Fruit fly (Drosophila melanogaster) whole organism, embryonic: ENCODE measurements around the gene CG33093.
A peak's percentile ranks its signal among the peaks of the same experiment; 100 is the strongest.

Experiments
- Bdp1 ChIP-seq: fragments of 200-800 bp; sonication (Bioruptor generic); optimal IDR thresholded peaks from 3 replicates; lab custom pipeline; 2016; ENCODE audit warnings: missing biosample characterization, missing genetic modification characterization
- Bteb2 ChIP-seq: fragments of 200-800 bp; sonication (Bioruptor generic); optimal IDR thresholded peaks from 2 replicates; lab custom pipeline; 2016; ENCODE audit warnings: missing biosample characterization, missing genetic modification characterization
- CG10462 ChIP-seq: fragments of 200-800 bp; sonication (Bioruptor generic); optimal IDR thresholded peaks from 2 replicates; lab custom pipeline; 2016; ENCODE audit warnings: missing biosample characterization, missing genetic modification characterization
- CG11093 ChIP-seq: fragments of 200-800 bp; sonication (Bioruptor generic); IDR thresholded peaks from 3 replicates; pipeline ENCODE4 v1.3.6; 2022; ENCODE audit warnings: missing biosample characterization, missing genetic modification characterization
- CG11696 ChIP-seq: fragments of 200-800 bp; sonication (Bioruptor generic); IDR thresholded peaks from 2 replicates; pipeline ENCODE4 v1.3.6; 2022; ENCODE audit warnings: missing biosample characterization, missing genetic modification characterization
- CG12104 ChIP-seq: fragments of 200-800 bp; sonication (Bioruptor generic); optimal IDR thresholded peaks from 3 replicates; lab custom pipeline; 2016; ENCODE audit warnings: missing biosample characterization, missing genetic modification characterization
- CG12155 ChIP-seq: fragments of 200-800 bp; sonication (Bioruptor generic); optimal IDR thresholded peaks from 3 replicates; lab custom pipeline; 2016; ENCODE audit warnings: missing biosample characterization, missing genetic modification characterization
- CG1602 ChIP-seq: fragments of 200-800 bp; sonication (Bioruptor generic); optimal IDR thresholded peaks from 3 replicates; lab custom pipeline; 2016; ENCODE audit warnings: missing biosample characterization, missing genetic modification characterization
- CG1647 ChIP-seq: fragments of 200-800 bp; sonication (Bioruptor generic); optimal IDR thresholded peaks from 3 replicates; lab custom pipeline; 2016; ENCODE audit warnings: missing biosample characterization, missing genetic modification characterization
- CG1792 ChIP-seq: fragments of 200-800 bp; sonication (Bioruptor generic); optimal IDR thresholded peaks from 2 replicates; lab custom pipeline; 2016; ENCODE audit warnings: missing biosample characterization, missing genetic modification characterization
- CG18599 ChIP-seq: fragments of 200-800 bp; sonication (Bioruptor generic); optimal IDR thresholded peaks from 3 replicates; lab custom pipeline; 2017; ENCODE audit warnings: missing biosample characterization, missing genetic modification characterization, mild to moderate bottlenecking, moderate library complexity, missing genetic modification reagents
- CG30020 ChIP-seq: fragments of 200-800 bp; optimal IDR thresholded peaks from 2 replicates; lab custom pipeline; 2019; ENCODE audit warnings: missing biosample characterization, mild to moderate bottlenecking, missing genetic modification characterization, moderate library complexity
- CG31365 ChIP-seq: fragments of 200-800 bp; sonication (Bioruptor generic); optimal IDR thresholded peaks from 2 replicates; lab custom pipeline; 2018; ENCODE audit warnings: missing biosample characterization, mild to moderate bottlenecking, missing genetic modification characterization
- CG31388 ChIP-seq: fragments of 200-800 bp; sonication (Bioruptor generic); optimal IDR thresholded peaks from 2 replicates; lab custom pipeline; 2016; ENCODE audit warnings: missing biosample characterization, missing genetic modification characterization
- CG34376 ChIP-seq: fragments of 200-800 bp; sonication (Bioruptor generic); optimal IDR thresholded peaks from 2 replicates; lab custom pipeline; 2018; ENCODE audit warnings: missing biosample characterization, mild to moderate bottlenecking, missing genetic modification characterization
- CG3838 ChIP-seq: fragments of 200-800 bp; sonication (Bioruptor generic); optimal IDR thresholded peaks from 3 replicates; lab custom pipeline; 2016; ENCODE audit warnings: missing biosample characterization, missing genetic modification characterization
- CG4617 ChIP-seq: fragments of 200-800 bp; sonication (Bioruptor generic); optimal IDR thresholded peaks from 3 replicates; lab custom pipeline; 2016; ENCODE audit warnings: missing biosample characterization, missing genetic modification characterization, borderline replicate concordance
- CG7786 ChIP-seq: fragments of 200-800 bp; sonication (Bioruptor generic); optimal IDR thresholded peaks from 2 replicates; lab custom pipeline; 2016; ENCODE audit warnings: missing biosample characterization, missing genetic modification characterization
- CG8359 ChIP-seq: fragments of 200-800 bp; sonication (Bioruptor generic); optimal IDR thresholded peaks from 2 replicates; lab custom pipeline; 2017; ENCODE audit warnings: missing biosample characterization, mild to moderate bottlenecking, missing genetic modification characterization, borderline replicate concordance
- CG8388 ChIP-seq: fragments of 200-800 bp; sonication (Bioruptor generic); optimal IDR thresholded peaks from 2 replicates; lab custom pipeline; 2019; ENCODE audit warnings: missing biosample characterization, mild to moderate bottlenecking, missing genetic modification characterization, moderate library complexity
- D19B ChIP-seq: fragments of 200-800 bp; sonication (Bioruptor generic); optimal IDR thresholded peaks from 2 replicates; lab custom pipeline; 2017; ENCODE audit warnings: missing biosample characterization, mild to moderate bottlenecking, missing genetic modification characterization
- Dbx ChIP-seq: fragments of 200-800 bp; sonication (Bioruptor generic); IDR thresholded peaks from 3 replicates; pipeline ENCODE4 v1.3.6; 2022; ENCODE audit warnings: missing biosample characterization, missing genetic modification characterization
- Dip2 ChIP-seq: fragments of 200-800 bp; sonication (Bioruptor generic); IDR thresholded peaks from 2 replicates; pipeline ENCODE4 v1.3.6; 2022; ENCODE audit warnings: missing biosample characterization, missing genetic modification characterization
- Dref ChIP-seq: fragments of 200-800 bp; sonication (Bioruptor generic); IDR thresholded peaks from 2 replicates; pipeline ENCODE4 v1.3.6; 2022; ENCODE audit warnings: missing biosample characterization, missing genetic modification characterization
- ERR ChIP-seq: fragments of 200-800 bp; sonication (Bioruptor generic); optimal IDR thresholded peaks from 2 replicates; lab custom pipeline; 2016; ENCODE audit warnings: missing biosample characterization, missing genetic modification characterization
- Ets65A ChIP-seq: fragments of 200-800 bp; sonication (Bioruptor generic); peaks from one replicate; lab custom pipeline; 2016; ENCODE audit warnings: missing biosample characterization, missing genetic modification characterization
- HLH4C ChIP-seq: fragments of 200-800 bp; sonication (Bioruptor generic); IDR thresholded peaks from 3 replicates; pipeline ENCODE4 v1.3.6; 2022; ENCODE audit warnings: missing biosample characterization, missing genetic modification characterization; ENCODE audit not compliant: partially characterized antibody
- Hmx ChIP-seq: fragments of 200-800 bp; sonication (Bioruptor generic); optimal IDR thresholded peaks from 2 replicates; lab custom pipeline; 2016; ENCODE audit warnings: missing biosample characterization, missing genetic modification characterization
- Myb ChIP-seq: fragments of 200-800 bp; sonication (Bioruptor generic); optimal IDR thresholded peaks from 2 replicates; lab custom pipeline; 2016; ENCODE audit warnings: missing biosample characterization, missing genetic modification characterization
- NC2β ChIP-seq: fragments of 200-800 bp; sonication (Bioruptor generic); optimal IDR thresholded peaks from 2 replicates; lab custom pipeline; 2016; ENCODE audit warnings: missing biosample characterization, missing genetic modification characterization
- NfI ChIP-seq: fragments of 200-800 bp; sonication (Bioruptor generic); optimal IDR thresholded peaks from 3 replicates; lab custom pipeline; 2018; ENCODE audit warnings: missing biosample characterization, mild to moderate bottlenecking, missing genetic modification characterization, moderate library complexity
- ac ChIP-seq: fragments of 200-800 bp; sonication (Bioruptor generic); optimal IDR thresholded peaks from 3 replicates; lab custom pipeline; 2017; ENCODE audit warnings: missing biosample characterization, mild to moderate bottlenecking, missing genetic modification characterization
- al ChIP-seq: fragments of 200-800 bp; sonication (Bioruptor generic); IDR thresholded peaks from 2 replicates; pipeline ENCODE4 v1.3.6; 2022; ENCODE audit warnings: missing biosample characterization, missing genetic modification characterization
- amos ChIP-seq: fragments of 200-800 bp; sonication (Bioruptor generic); IDR thresholded peaks from 2 replicates; pipeline ENCODE4 v1.3.6; 2022; ENCODE audit warnings: missing biosample characterization, missing genetic modification characterization; ENCODE audit not compliant: partially characterized antibody
- ara ChIP-seq: fragments of 200-800 bp; sonication (Bioruptor generic); IDR thresholded peaks from 2 replicates; pipeline ENCODE4 v1.3.6; 2022; ENCODE audit warnings: missing biosample characterization, missing genetic modification characterization
- dan ChIP-seq: fragments of 200-800 bp; sonication (Bioruptor generic); IDR thresholded peaks from 2 replicates; pipeline ENCODE4 v1.3.6; 2022; ENCODE audit warnings: missing biosample characterization, missing genetic modification characterization
- dmrt99B ChIP-seq: fragments of 200-800 bp; sonication (Bioruptor generic); optimal IDR thresholded peaks from 2 replicates; lab custom pipeline; 2018; ENCODE audit warnings: missing biosample characterization, mild to moderate bottlenecking, missing genetic modification characterization, moderate library complexity
- jigr1 ChIP-seq: fragments of 200-800 bp; sonication (Bioruptor generic); IDR thresholded peaks from 3 replicates; pipeline ENCODE4 v1.3.6; 2022; ENCODE audit warnings: missing biosample characterization, missing genetic modification characterization
- lbe ChIP-seq: fragments of 200-800 bp; sonication (Bioruptor generic); optimal IDR thresholded peaks from 2 replicates; lab custom pipeline; 2016; ENCODE audit warnings: missing biosample characterization, mild to moderate bottlenecking, missing genetic modification characterization
- lilli ChIP-seq: fragments of 200-800 bp; sonication (Bioruptor generic); optimal IDR thresholded peaks from 3 replicates; lab custom pipeline; 2016; ENCODE audit warnings: missing biosample characterization, missing genetic modification characterization
- pho ChIP-seq: fragments of 200-800 bp; sonication (Bioruptor generic); optimal IDR thresholded peaks from 2 replicates; lab custom pipeline; 2016; ENCODE audit warnings: missing biosample characterization, missing genetic modification characterization
- pnt ChIP-seq: fragments of 200-800 bp; sonication (Bioruptor generic); optimal IDR thresholded peaks from 3 replicates; lab custom pipeline; 2016; ENCODE audit warnings: missing biosample characterization, missing genetic modification characterization
- prd ChIP-seq, 3 experiments: fragments of >200 bp in 2 of 3; fragments of 200-800 bp in 1 of 3; sonication (Bioruptor generic) in 1 of 3; optimal IDR thresholded peaks in 2 of 3; IDR thresholded peaks in 1 of 3; 2 replicates in 2 of 3; 3 replicates in 1 of 3; pipeline versions ENCODE4 v1.3.6 to Lab custom; 2017 to 2022; ENCODE audit warnings: missing biosample characterization in 1 of 3, missing genetic modification characterization in 1 of 3
- repo ChIP-seq: fragments of 200-800 bp; sonication (Bioruptor generic); optimal IDR thresholded peaks from 2 replicates; lab custom pipeline; 2016; ENCODE audit warnings: missing biosample characterization, missing genetic modification characterization
- sc ChIP-seq, 3 experiments: fragments of >200 bp in 2 of 3; fragments of 200-800 bp in 1 of 3; sonication (Bioruptor generic) in 1 of 3; optimal IDR thresholded peaks; 2 replicates in 2 of 3; 3 replicates in 1 of 3; lab custom pipeline; 2017; ENCODE audit warnings: mild to moderate bottlenecking in 1 of 3, missing biosample characterization in 1 of 3, missing genetic modification characterization in 1 of 3, missing genetic modification reagents in 1 of 3
- shn ChIP-seq: fragments of 200-800 bp; sonication (Bioruptor generic); optimal IDR thresholded peaks from 3 replicates; lab custom pipeline; 2016; ENCODE audit warnings: missing biosample characterization, missing genetic modification characterization
- so ChIP-seq: fragments of 200-800 bp; sonication (Bioruptor generic); IDR thresholded peaks from 3 replicates; pipeline ENCODE4 v1.3.6; 2022; ENCODE audit warnings: missing biosample characterization, missing genetic modification characterization
- sug ChIP-seq: fragments of 200-800 bp; optimal IDR thresholded peaks from 2 replicates; lab custom pipeline; 2019; ENCODE audit warnings: missing biosample characterization, mild to moderate bottlenecking, missing genetic modification characterization, moderate library complexity
- tgo ChIP-seq: fragments of 200-800 bp; sonication (Bioruptor generic); IDR thresholded peaks from 3 replicates; pipeline ENCODE4 v1.3.6; 2022; ENCODE audit warnings: missing biosample characterization, missing genetic modification characterization
- z ChIP-seq: fragments of 200-800 bp; sonication (Bioruptor generic); IDR thresholded peaks from 3 replicates; pipeline ENCODE4 v1.3.6; 2022; ENCODE audit warnings: missing biosample characterization, missing genetic modification characterization
- zfh2 ChIP-seq: fragments of 200-800 bp; sonication (Bioruptor generic); optimal IDR thresholded peaks from 2 replicates; lab custom pipeline; 2016; ENCODE audit warnings: missing biosample characterization, missing genetic modification characterization

CG33093 gene

dm6 chr3R:22526353-22526907 is 5.3 kb downstream of the CG33093 start (continued):
- TF ChIP-seq CG7786 (GFP tag; lab: Kevin White, UChicago) (no peak), ERR (no peak), sug (tag; lab: Kevin White, UChicago) (no peak), CG12155 (GFP tag; lab: Kevin White, UChicago) (peak; percentile 46), shn (GFP tag; lab: Kevin White, UChicago) (peak; percentile 36), zfh2 (GFP tag; lab: Kevin White, UChicago) (no peak), sc (optimal IDR thresholded peaks at IDR 0.05; lab: Kevin White, UChicago) (no peak), sc (GFP tag; optimal IDR thresholded peaks at IDR 0.05; lab: Kevin White, UChicago) (no peak), NC2β (GFP tag; lab: Kevin White, UChicago) (no peak), dmrt99B (tag; lab: Kevin White, UChicago) (peak; percentile 26), z (GFP tag; lab: Robert Waterston, UW) (0 out of 3 replicates have a peak, but pooled peaks have one; percentile 20), amos (GFP tag; lab: Robert Waterston, UW) (no peak), CG30020 (tag; lab: Kevin White, UChicago) (no peak), al (GFP tag; lab: Robert Waterston, UW) (no peak), lbe (no peak), NfI (peak; percentile 1), lilli (GFP tag; lab: Kevin White, UChicago) (peak; percentile 14), CG3838 (GFP tag; lab: Kevin White, UChicago) (no peak), CG8388 (GFP tag; lab: Kevin White, UChicago) (no peak), CG1602 (GFP tag; lab: Kevin White, UChicago) (no peak), CG31365 (tag; lab: Kevin White, UChicago) (no peak), Bdp1 (GFP tag; lab: Kevin White, UChicago) (no peak), CG11093 (GFP tag; lab: Robert Waterston, UW) (no peak), CG1792 (GFP tag; lab: Kevin White, UChicago) (peak; percentile 32), dan (GFP tag; lab: Robert Waterston, UW) (no peak), Ets65A (GFP tag; lab: Kevin White, UChicago) (peak; percentile 93), CG31388 (GFP tag; lab: Kevin White, UChicago) (no peak), CG4617 (GFP tag; lab: Kevin White, UChicago) (no peak), HLH4C (GFP tag; lab: Robert Waterston, UW) (no peak), jigr1 (no peak), Dref (GFP tag; lab: Robert Waterston, UW) (no peak), pho (GFP tag; lab: Kevin White, UChicago) (no peak), Myb (GFP tag; lab: Kevin White, UChicago) (no peak), CG8359 (GFP tag; lab: Kevin White, UChicago) (no peak), Hmx (no peak), CG1647 (no peak), D19B (GFP tag; lab: Kevin White, UChicago) (no peak), ac (GFP tag; lab: Kevin White, UChicago) (no peak), so (no peak), Dbx (0 out of 3 replicates have a peak, but pooled peaks have one; percentile 23), pnt (GFP tag; lab: Kevin White, UChicago) (no peak), repo (GFP tag; lab: Kevin White, UChicago) (no peak), CG18599 (peak; percentile 37), ara (GFP tag; lab: Robert Waterston, UW) (no peak), Bteb2 (no peak), CG10462 (GFP tag; lab: Kevin White, UChicago) (no peak), CG12104 (no peak), prd (optimal IDR thresholded peaks at IDR 0.05; lab: Kevin White, UChicago) (no peak), prd (GFP tag; IDR thresholded peaks at IDR 0.05; lab: Robert Waterston, UW) (peak; percentile 34; the same call in 1 of the 3 replicates), Dip2 (no peak), CG11696 (GFP tag; lab: Robert Waterston, UW) (no peak), CG34376 (GFP tag; lab: Kevin White, UChicago) (no peak), tgo (GFP tag; lab: Robert Waterston, UW) (no peak)
